Fruit fly (Drosophila melanogaster) ovary, adult (tissue): ENCODE results near the gene Trhn.

ENCODE experiments used
- CG17801 ChIP-seq: fragments of 200-800 bp; optimal IDR thresholded peaks from 2 replicates; lab custom pipeline; 2019; ENCODE audit warnings: missing biosample characterization, mild to moderate bottlenecking, missing genetic modification characterization, moderate library complexity; ENCODE audit not compliant: partially characterized antibody

Trhn gene

DNA sequence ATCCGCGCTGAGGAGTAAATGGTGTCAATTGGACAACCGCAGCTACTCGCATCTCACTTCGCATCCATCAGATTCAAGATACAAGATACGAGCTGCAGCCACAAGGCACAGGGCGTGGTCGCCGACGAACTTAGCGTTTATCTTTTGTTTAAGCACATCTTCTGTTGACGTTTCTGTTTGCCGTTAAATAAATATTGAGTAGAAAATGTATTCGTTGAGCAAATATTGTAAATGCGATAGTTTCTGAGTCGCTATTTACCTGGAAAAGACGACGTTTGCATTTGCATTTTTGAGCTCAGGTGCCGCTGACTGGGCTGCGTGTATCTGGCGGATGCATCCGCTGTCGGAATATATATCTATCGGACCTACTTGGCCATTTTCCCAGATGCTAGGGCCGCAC, 26.7 kb downstream of the Trhn start:
- no peak for TF ChIP-seq CG17801

DNA sequence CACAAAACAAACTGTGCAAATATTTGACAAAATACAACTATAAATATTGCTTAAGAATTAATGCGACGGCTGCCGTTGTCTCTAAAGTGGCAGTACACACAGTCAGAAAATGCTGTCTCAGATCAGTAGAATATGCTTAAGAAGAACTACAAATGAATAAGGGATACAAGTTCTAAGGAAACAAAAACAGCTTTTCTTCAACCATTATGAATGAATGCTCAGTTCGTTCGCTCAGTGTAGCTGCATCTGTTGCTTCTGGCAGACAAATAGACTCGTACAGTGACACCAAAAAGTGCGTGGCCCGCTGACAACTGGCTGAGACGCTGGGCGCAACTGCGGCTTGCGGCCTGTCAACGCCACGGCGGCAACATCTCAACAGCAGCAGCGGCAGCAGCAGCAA, 27.2 kb downstream of the Trhn start:
- no peak for TF ChIP-seq CG17801

- TF ChIP-seq CG17801 = no peak
Observed at dm6 chr3L:1152540-1153348, 40.2 kb downstream of the Trhn start.

dm6 chr3L:1151691-1152090, 41.3 kb downstream of the Trhn start:
- no peak for TF ChIP-seq CG17801

dm6 chr3L:1149230-1149629, 43.7 kb downstream of the Trhn start:
- no peak for TF ChIP-seq CG17801

DNA sequence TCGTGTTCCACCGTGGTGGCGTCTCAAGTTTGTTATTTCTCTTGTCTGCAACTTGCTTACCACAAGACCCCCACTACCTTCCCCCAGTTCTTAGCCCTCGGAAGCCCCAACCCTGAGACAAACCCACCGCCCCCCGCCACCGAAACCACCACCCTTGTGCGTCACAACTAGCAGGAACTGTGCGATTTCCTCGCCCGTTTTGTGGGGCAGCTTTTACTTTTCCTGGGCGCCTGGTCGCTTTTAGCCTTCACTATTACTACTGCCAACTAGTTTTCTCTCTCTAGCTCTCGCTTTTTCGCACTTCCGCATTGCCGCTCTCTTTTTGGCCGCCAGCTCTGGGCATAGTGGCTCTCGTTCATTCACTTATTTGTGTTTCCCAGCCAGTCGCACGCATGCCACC, 46.5 kb downstream of the Trhn start:
- no peak for TF ChIP-seq CG17801

DNA sequence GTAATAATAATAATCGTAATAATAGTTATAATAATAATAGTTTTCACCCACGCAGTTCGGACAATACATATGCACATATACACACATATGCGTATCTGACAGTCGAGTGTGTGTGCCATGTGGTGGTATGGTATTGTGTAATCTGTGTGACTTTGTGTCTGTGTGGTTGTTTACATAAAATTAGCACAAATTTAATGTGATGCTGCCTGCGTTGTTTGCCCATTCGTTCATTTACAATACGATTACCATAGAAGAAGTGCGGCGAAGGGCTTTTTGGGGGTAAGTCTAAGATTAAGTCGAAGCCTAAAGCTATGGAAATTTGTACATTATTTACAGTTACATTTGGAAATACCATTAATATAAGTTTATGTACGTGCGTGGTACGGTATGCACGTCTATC, 52.4 kb downstream of the Trhn start:
- TF ChIP-seq CG17801 = no peak
